Worm (Caenorhabditis elegans): ENCODE results near the gene C09F9.2.

ce11 chrII:14701581-14701980, 3.7 kb upstream of the C09F9.2 start:
- TF ChIP-seq K02D7.2 (tag; optimal IDR thresholded peaks at IDR 0.05): no peak
- no peak for TF ChIP-seq fkh-10 (GFP tag; optimal IDR thresholded peaks at IDR 0.05)
- no peak for TF ChIP-seq elt-2 (tag; optimal IDR thresholded peaks at IDR 0.05)
- no peak for TF ChIP-seq pat-9 (tag; optimal IDR thresholded peaks at IDR 0.05)
- no peak for TF ChIP-seq tbx-7 (tag; optimal IDR thresholded peaks at IDR 0.05)
- no peak for TF ChIP-seq ref-2 (tag; optimal IDR thresholded peaks at IDR 0.05)

Measured in whole organism, late embryonic.